Fruit fly (Drosophila melanogaster) whole organism, embryonic: ENCODE measurements around the gene Calr.

Experiments used
- Asciz ChIP-seq: fragments of 200-800 bp; sonication (Bioruptor generic); optimal IDR thresholded peaks from 2 replicates; lab custom pipeline; 2017; ENCODE audit warnings: missing biosample characterization, mild to moderate bottlenecking, missing genetic modification characterization, missing genetic modification reagents
- B-H2 ChIP-seq: fragments of 200-800 bp; sonication (Bioruptor generic); optimal IDR thresholded peaks from 2 replicates; lab custom pipeline; 2018; ENCODE audit warnings: missing biosample characterization, mild to moderate bottlenecking, missing genetic modification characterization
- CG10147 ChIP-seq: fragments of 200-800 bp; sonication (Bioruptor generic); optimal IDR thresholded peaks from 2 replicates; lab custom pipeline; 2019; ENCODE audit warnings: missing biosample characterization, mild to moderate bottlenecking, missing genetic modification characterization, moderate library complexity
- CG1024 ChIP-seq: fragments of 200-800 bp; sonication (Bioruptor generic); IDR thresholded peaks from 2 replicates; pipeline ENCODE4 v1.3.6; 2022; ENCODE audit warnings: missing biosample characterization, missing genetic modification characterization
- CG10979 ChIP-seq: fragments of 200-800 bp; sonication (Bioruptor generic); optimal IDR thresholded peaks from 2 replicates; lab custom pipeline; 2018; ENCODE audit warnings: missing biosample characterization, mild to moderate bottlenecking, missing genetic modification characterization, moderate library complexity
- CG11093 ChIP-seq: fragments of 200-800 bp; sonication (Bioruptor generic); IDR thresholded peaks from 3 replicates; pipeline ENCODE4 v1.3.6; 2022; ENCODE audit warnings: missing biosample characterization, missing genetic modification characterization
- CG12744 ChIP-seq: fragments of 200-800 bp; sonication (Bioruptor generic); optimal IDR thresholded peaks from 2 replicates; lab custom pipeline; 2016; ENCODE audit warnings: missing biosample characterization, missing genetic modification characterization
- CG14710 ChIP-seq: fragments of 200-800 bp; sonication (Bioruptor generic); optimal IDR thresholded peaks from 3 replicates; lab custom pipeline; 2019; ENCODE audit warnings: missing biosample characterization, mild to moderate bottlenecking, missing genetic modification characterization, moderate library complexity
- CG1529 ChIP-seq: fragments of 200-800 bp; sonication (Bioruptor generic); optimal IDR thresholded peaks from 3 replicates; lab custom pipeline; 2018; ENCODE audit warnings: missing biosample characterization, missing genetic modification characterization
- CG17328 ChIP-seq: fragments of 200-800 bp; sonication (Bioruptor generic); IDR thresholded peaks from 2 replicates; pipeline ENCODE4 v1.3.6; 2022; ENCODE audit warnings: missing biosample characterization, missing genetic modification characterization
- CG2875 ChIP-seq: fragments of 200-800 bp; sonication (Bioruptor generic); optimal IDR thresholded peaks from 2 replicates; lab custom pipeline; 2017; ENCODE audit warnings: missing biosample characterization, mild to moderate bottlenecking, missing genetic modification characterization, missing genetic modification reagents
- CG32767 ChIP-seq: fragments of 200-800 bp; sonication (Bioruptor generic); IDR thresholded peaks from 2 replicates; pipeline ENCODE4 v1.3.6; 2022; ENCODE audit warnings: missing biosample characterization, missing genetic modification characterization
- CG5180 ChIP-seq: fragments of 200-800 bp; sonication (Bioruptor generic); optimal IDR thresholded peaks from 3 replicates; lab custom pipeline; 2017; ENCODE audit warnings: missing biosample characterization, missing genetic modification characterization, mild to moderate bottlenecking, moderate library complexity, missing genetic modification reagents
- CG6765 ChIP-seq: fragments of 200-800 bp; sonication (Bioruptor generic); optimal IDR thresholded peaks from 3 replicates; lab custom pipeline; 2017; ENCODE audit warnings: missing biosample characterization, mild to moderate bottlenecking, missing genetic modification characterization
- CG6854 ChIP-seq: fragments of 200-800 bp; sonication (Bioruptor generic); optimal IDR thresholded peaks from 3 replicates; lab custom pipeline; 2017; ENCODE audit warnings: missing biosample characterization, mild to moderate bottlenecking, missing genetic modification characterization
- CG7928 ChIP-seq: fragments of 200-800 bp; sonication (Bioruptor generic); optimal IDR thresholded peaks from 2 replicates; lab custom pipeline; 2017; ENCODE audit warnings: missing biosample characterization, mild to moderate bottlenecking, missing genetic modification characterization
- CG7963 ChIP-seq: fragments of 200-800 bp; sonication (Bioruptor generic); IDR thresholded peaks from 3 replicates; pipeline ENCODE4 v1.3.6; 2022; ENCODE audit warnings: missing biosample characterization, missing genetic modification characterization; ENCODE audit not compliant: partially characterized antibody
- CG8290 ChIP-seq, 3 experiments: fragments of 200-800 bp; sonication (Bioruptor generic); optimal IDR thresholded peaks; 2 replicates each; lab custom pipeline; 2016 to 2019; ENCODE audit warnings: missing biosample characterization in 3 of 3, missing genetic modification characterization in 3 of 3, mild to moderate bottlenecking in 2 of 3, moderate library complexity in 1 of 3
- CG8388 ChIP-seq: fragments of 200-800 bp; sonication (Bioruptor generic); optimal IDR thresholded peaks from 2 replicates; lab custom pipeline; 2019; ENCODE audit warnings: missing biosample characterization, mild to moderate bottlenecking, missing genetic modification characterization, moderate library complexity
- Doc2 ChIP-seq: fragments of 200-800 bp; sonication (Bioruptor generic); IDR thresholded peaks from 2 replicates; pipeline ENCODE4 v1.3.6; 2022; ENCODE audit warnings: missing biosample characterization, missing genetic modification characterization
- Eip74EF ChIP-seq, 2 experiments: fragments of 200-800 bp in 1 of 2; fragments of >200 bp in 1 of 2; sonication (Bioruptor generic) in 1 of 2; optimal IDR thresholded peaks; 2 replicates each; lab custom pipeline; 2017 to 2019; ENCODE audit warnings: missing biosample characterization in 2 of 2, missing genetic modification characterization in 2 of 2, mild to moderate bottlenecking in 1 of 2, moderate library complexity in 1 of 2
- Ets97D ChIP-seq: fragments of 200-800 bp; sonication (Bioruptor generic); optimal IDR thresholded peaks from 3 replicates; lab custom pipeline; 2016; ENCODE audit warnings: missing biosample characterization, missing genetic modification characterization
- Gsc ChIP-seq: fragments of 200-800 bp; sonication (Bioruptor generic); IDR thresholded peaks from 2 replicates; pipeline ENCODE4 v1.3.6; 2022; ENCODE audit warnings: missing biosample characterization, missing genetic modification characterization
- HLH4C ChIP-seq: fragments of 200-800 bp; sonication (Bioruptor generic); IDR thresholded peaks from 3 replicates; pipeline ENCODE4 v1.3.6; 2022; ENCODE audit warnings: missing biosample characterization, missing genetic modification characterization; ENCODE audit not compliant: partially characterized antibody
- Hmr ChIP-seq: fragments of 200-800 bp; sonication (Bioruptor generic); optimal IDR thresholded peaks from 3 replicates; lab custom pipeline; 2017; ENCODE audit warnings: mild to moderate bottlenecking, missing biosample characterization, missing genetic modification reagents, missing genetic modification characterization
- Hr3 ChIP-seq: fragments of 200-800 bp; sonication (Bioruptor generic); optimal IDR thresholded peaks from 3 replicates; lab custom pipeline; 2016; ENCODE audit warnings: missing biosample characterization, missing genetic modification characterization
- Mes4 ChIP-seq: fragments of 200-800 bp; sonication (Bioruptor generic); optimal IDR thresholded peaks from 2 replicates; lab custom pipeline; 2016; ENCODE audit warnings: missing biosample characterization, missing genetic modification characterization
- NC2α ChIP-seq: fragments of 200-800 bp; sonication (Bioruptor generic); optimal IDR thresholded peaks from 2 replicates; lab custom pipeline; 2016; ENCODE audit warnings: missing biosample characterization, missing genetic modification characterization
- Nf-YA ChIP-seq: fragments of 200-800 bp; sonication (Bioruptor generic); IDR thresholded peaks from 2 replicates; pipeline ENCODE4 v1.3.6; 2022; ENCODE audit warnings: missing biosample characterization, missing genetic modification characterization
- Side ChIP-seq: fragments of 200-800 bp; sonication (Bioruptor generic); optimal IDR thresholded peaks from 2 replicates; lab custom pipeline; 2016; ENCODE audit warnings: missing biosample characterization, missing genetic modification characterization
- Stat92E ChIP-seq, 3 experiments: fragments of >200 bp in 2 of 3; fragments of 200-800 bp in 1 of 3; sonication (Bioruptor generic) in 1 of 3; optimal IDR thresholded peaks; 2 replicates each; lab custom pipeline; 2017 to 2019; ENCODE audit warnings: missing biosample characterization in 3 of 3, missing genetic modification characterization in 3 of 3, mild to moderate bottlenecking in 1 of 3, moderate library complexity in 1 of 3
- ash1 ChIP-seq: fragments of 200-800 bp; sonication (Bioruptor generic); optimal IDR thresholded peaks from 2 replicates; lab custom pipeline; 2018; ENCODE audit warnings: missing biosample characterization, mild to moderate bottlenecking, missing genetic modification characterization
- cas ChIP-seq: fragments of 200-800 bp; sonication (Bioruptor generic); IDR thresholded peaks from 2 replicates; pipeline ENCODE4 v1.3.6; 2022; ENCODE audit warnings: missing biosample characterization, missing genetic modification characterization
- caup ChIP-seq: fragments of 200-800 bp; sonication (Bioruptor generic); optimal IDR thresholded peaks from 3 replicates; lab custom pipeline; 2017; ENCODE audit warnings: missing biosample characterization, mild to moderate bottlenecking, missing genetic modification characterization, moderate library complexity; ENCODE audit not compliant: severe bottlenecking
- cwo ChIP-seq: fragments of 200-800 bp; sonication (Bioruptor generic); optimal IDR thresholded peaks from 3 replicates; lab custom pipeline; 2017; ENCODE audit warnings: missing biosample characterization, missing genetic modification characterization, mild to moderate bottlenecking, moderate library complexity, missing genetic modification reagents
- danr ChIP-seq: fragments of 200-800 bp; sonication (Bioruptor generic); IDR thresholded peaks from 2 replicates; pipeline ENCODE4 v1.3.6; 2022; ENCODE audit warnings: missing biosample characterization, missing genetic modification characterization
- ems ChIP-seq: fragments of 200-800 bp; sonication (Bioruptor generic); optimal IDR thresholded peaks from 3 replicates; lab custom pipeline; 2016; ENCODE audit warnings: missing biosample characterization, missing genetic modification characterization
- fd102C ChIP-seq: fragments of 200-800 bp; sonication (Bioruptor generic); optimal IDR thresholded peaks from 2 replicates; lab custom pipeline; 2018; ENCODE audit warnings: missing biosample characterization, mild to moderate bottlenecking, missing genetic modification characterization, moderate library complexity
- gem ChIP-seq: fragments of 200-800 bp; sonication (Bioruptor generic); optimal IDR thresholded peaks from 2 replicates; lab custom pipeline; 2019; ENCODE audit warnings: missing biosample characterization, mild to moderate bottlenecking, missing genetic modification characterization, moderate library complexity
- grn ChIP-seq: fragments of 200-800 bp; sonication (Bioruptor generic); optimal IDR thresholded peaks from 3 replicates; lab custom pipeline; 2017; ENCODE audit warnings: missing biosample characterization, missing genetic modification characterization
- lmd ChIP-seq: fragments of 200-800 bp; sonication (Bioruptor generic); IDR thresholded peaks from 2 replicates; pipeline ENCODE4 v1.3.6; 2022; ENCODE audit warnings: missing biosample characterization, missing genetic modification characterization
- nmo ChIP-seq: fragments of 200-800 bp; sonication (Bioruptor generic); optimal IDR thresholded peaks from 2 replicates; lab custom pipeline; 2018; ENCODE audit warnings: missing biosample characterization, mild to moderate bottlenecking, missing genetic modification characterization, moderate library complexity
- nom ChIP-seq: fragments of 200-800 bp; sonication (Bioruptor generic); optimal IDR thresholded peaks from 2 replicates; lab custom pipeline; 2017; ENCODE audit warnings: missing biosample characterization, missing genetic modification characterization, mild to moderate bottlenecking, moderate library complexity, missing genetic modification reagents
- prd ChIP-seq, 3 experiments: fragments of >200 bp in 2 of 3; fragments of 200-800 bp in 1 of 3; sonication (Bioruptor generic) in 1 of 3; optimal IDR thresholded peaks in 2 of 3; IDR thresholded peaks in 1 of 3; 2 replicates in 2 of 3; 3 replicates in 1 of 3; pipeline versions ENCODE4 v1.3.6 to Lab custom; 2017 to 2022; ENCODE audit warnings: missing biosample characterization in 1 of 3, missing genetic modification characterization in 1 of 3
- scrt ChIP-seq: fragments of 200-800 bp; sonication (Bioruptor generic); optimal IDR thresholded peaks from 2 replicates; lab custom pipeline; 2018; ENCODE audit warnings: missing biosample characterization, mild to moderate bottlenecking, missing genetic modification characterization, moderate library complexity
- sens-2 ChIP-seq: fragments of 200-800 bp; sonication (Bioruptor generic); IDR thresholded peaks from 2 replicates; pipeline ENCODE4 v1.3.6; 2022; ENCODE audit warnings: missing biosample characterization, missing genetic modification characterization
- sima ChIP-seq: fragments of 200-800 bp; sonication (Bioruptor generic); optimal IDR thresholded peaks from 2 replicates; lab custom pipeline; 2016; ENCODE audit warnings: missing biosample characterization, missing genetic modification characterization
- vnd ChIP-seq: fragments of 200-800 bp; sonication (Bioruptor generic); IDR thresholded peaks from 3 replicates; pipeline ENCODE4 v1.3.6; 2022; ENCODE audit warnings: missing biosample characterization, missing genetic modification characterization; ENCODE audit not compliant: partially characterized antibody

The Calr gene

DNA sequence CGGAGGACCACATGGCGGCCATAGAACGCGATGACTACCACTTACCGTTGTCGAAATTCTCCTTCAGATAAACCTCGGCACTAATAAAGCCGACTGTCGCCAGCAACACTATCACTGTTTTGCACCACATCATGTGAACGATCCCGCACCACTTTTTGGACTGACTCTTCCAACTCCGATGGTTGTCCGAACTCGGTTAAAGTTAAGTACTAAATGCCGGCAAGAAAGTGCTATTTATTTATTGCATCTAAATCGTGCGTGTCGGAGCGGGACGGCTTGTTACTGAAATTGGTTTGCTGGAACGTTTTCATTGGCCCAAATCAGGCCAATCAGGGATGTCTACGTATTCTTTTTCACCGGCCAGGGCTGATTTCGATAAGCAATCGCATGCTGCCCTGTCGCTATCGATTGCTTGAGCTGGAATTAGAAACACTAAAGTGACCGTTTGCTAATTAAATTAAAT, at the start of gene Calr (continued):
- TF ChIP-seq CG32767 (GFP tag; lab: Robert Waterston, UW) (no peak), CG17328 (no peak), CG6854 (GFP tag; lab: Kevin White, UChicago) (peak; percentile 43), Stat92E (GFP tag; optimal IDR thresholded peaks at IDR 0.05; lab: Kevin White, UChicago) (peak in 1 of 3 experiments; percentile 61), CG8388 (GFP tag; lab: Kevin White, UChicago) (peak; percentile 14), CG7963 (no peak), Hr3 (GFP tag; lab: Kevin White, UChicago) (peak; percentile 27), Eip74EF (GFP tag; optimal IDR thresholded peaks at IDR 0.05; lab: Kevin White, UChicago) (no peak), B-H2 (GFP tag; lab: Kevin White, UChicago) (peak; percentile 79), scrt (GFP tag; lab: Kevin White, UChicago) (peak; percentile 49), Hmr (peak; percentile 72), Mes4 (GFP tag; lab: Kevin White, UChicago) (peak; percentile 1), CG8290 (GFP tag; optimal IDR thresholded peaks at IDR 0.05; lab: Kevin White, UChicago) (peak; percentile 13), CG8290 (tag; optimal IDR thresholded peaks at IDR 0.05; lab: Kevin White, UChicago) (peak in 1 of 2 experiments; percentile 81), CG7928 (peak; percentile 47), Gsc (GFP tag; lab: Robert Waterston, UW) (no peak), CG11093 (GFP tag; lab: Robert Waterston, UW) (no peak), vnd (no peak), CG6765 (GFP tag; lab: Kevin White, UChicago) (peak; percentile 5), Doc2 (no peak), CG1024 (GFP tag; lab: Robert Waterston, UW) (no peak), ash1 (GFP tag; lab: Kevin White, UChicago) (peak; percentile 7), Asciz (no peak), caup (GFP tag; lab: Kevin White, UChicago) (peak; percentile 66), Ets97D (GFP tag; lab: Kevin White, UChicago) (peak; percentile 92), CG10147 (GFP tag; lab: Kevin White, UChicago) (no peak), CG2875 (GFP tag; lab: Kevin White, UChicago) (peak; percentile 52), CG1529 (GFP tag; lab: Kevin White, UChicago) (no peak), CG12744 (GFP tag; lab: Kevin White, UChicago) (no peak), ems (GFP tag; lab: Kevin White, UChicago) (peak; percentile 0), HLH4C (no peak), NC2α (GFP tag; lab: Kevin White, UChicago) (peak; percentile 18), sens-2 (GFP tag; lab: Robert Waterston, UW) (no peak), CG10979 (peak; percentile 5), lmd (GFP tag; lab: Robert Waterston, UW) (no peak), nmo (peak; percentile 47), CG5180 (GFP tag; lab: Kevin White, UChicago) (no peak), cwo (no peak), CG14710 (tag; lab: Kevin White, UChicago) (peak; percentile 72), nom (GFP tag; lab: Kevin White, UChicago) (peak; percentile 72), Side (GFP tag; lab: Kevin White, UChicago) (peak; percentile 22), prd (optimal IDR thresholded peaks at IDR 0.05; lab: Kevin White, UChicago) (no peak), prd (GFP tag; IDR thresholded peaks at IDR 0.05; lab: Robert Waterston, UW) (no peak), cas (GFP tag; lab: Robert Waterston, UW) (no peak), Nf-YA (no peak), grn (GFP tag; lab: Kevin White, UChicago) (peak; percentile 26), gem (tag; lab: Kevin White, UChicago) (no peak), fd102C (GFP tag; lab: Kevin White, UChicago) (no peak), sima (GFP tag; lab: Kevin White, UChicago) (peak; percentile 15), danr (GFP tag; lab: Robert Waterston, UW) (no peak)
